Fruit fly (Drosophila melanogaster): ENCODE data around the gene CG1116.

CG1116 gene

DNA sequence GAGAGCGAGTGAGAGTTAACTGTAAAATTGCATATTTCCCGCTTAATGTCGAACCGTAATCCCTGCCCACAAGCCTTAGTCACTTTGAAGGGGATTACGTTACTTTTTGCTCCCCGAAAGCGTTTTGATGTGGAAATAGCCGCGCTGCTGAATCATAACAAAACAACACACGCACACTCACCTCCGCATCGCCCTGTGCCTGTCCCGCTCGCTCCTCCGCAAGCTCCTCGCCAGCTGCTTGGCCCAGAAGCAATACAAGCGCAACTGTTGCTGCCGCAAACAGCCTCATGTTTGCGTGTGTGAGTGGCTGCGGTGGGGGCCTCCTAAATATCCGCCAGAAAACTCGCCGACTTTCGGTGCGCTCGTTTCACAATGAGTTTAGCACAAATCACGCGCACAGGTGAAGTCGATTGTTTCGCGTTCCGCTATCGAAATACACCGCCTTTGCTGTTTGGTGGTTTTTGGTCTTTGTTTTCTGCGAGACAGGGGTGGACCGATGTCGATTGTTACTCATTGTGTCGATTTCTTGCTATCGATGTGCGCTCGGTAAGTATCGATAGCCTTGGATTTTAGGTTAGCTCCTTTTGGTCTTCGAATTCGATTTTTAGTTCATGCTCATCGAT, 31.9 kb downstream of the CG1116 start, which contains the start of gene CtsF (continued):
- TF ChIP-seq CG11560 (tag; IDR thresholded peaks at IDR 0.05), result no peak
- no peak for TF ChIP-seq lola (GFP tag; optimal IDR thresholded peaks at IDR 0.05)
- no peak for TF ChIP-seq Awh (GFP tag; IDR thresholded peaks at IDR 0.05)
- no peak for TF ChIP-seq Hsf (GFP tag; optimal IDR thresholded peaks at IDR 0.05)
- peak; percentile 64 for TF ChIP-seq CG10543 (GFP tag; optimal IDR thresholded peaks at IDR 0.05)
- TF ChIP-seq CG11695 (GFP tag; IDR thresholded peaks at IDR 0.05), result no peak
- no peak for TF ChIP-seq Ravus (GFP tag; IDR thresholded peaks at IDR 0.05)
- peak; percentile 39 for TF ChIP-seq CG9797 (GFP tag; optimal IDR thresholded peaks at IDR 0.05)
- no peak for TF ChIP-seq Hr3 (GFP tag; optimal IDR thresholded peaks at IDR 0.05)
- TF ChIP-seq sqz (GFP tag; optimal IDR thresholded peaks at IDR 0.05), result no peak
- TF ChIP-seq CTCF (GFP tag; optimal IDR thresholded peaks at IDR 0.05), result no peak
- no peak for TF ChIP-seq CG4404 (GFP tag; IDR thresholded peaks at IDR 0.05)
- TF ChIP-seq twi (tag; optimal IDR thresholded peaks at IDR 0.05), result no peak
- peak; percentile 99 for TF ChIP-seq mld (GFP tag; IDR thresholded peaks at IDR 0.05; ENCODE audit: partially characterized antibody)
- TF ChIP-seq CG4820 (GFP tag; optimal IDR thresholded peaks at IDR 0.05), result no peak
- peak in 1 of 3 experiments; percentile 27 for TF ChIP-seq Stat92E (GFP tag; optimal IDR thresholded peaks at IDR 0.05)
- peak; percentile 29; the same call in 1 of the 2 replicates for TF ChIP-seq stc (GFP tag; IDR thresholded peaks at IDR 0.05)
- TF ChIP-seq unpg (GFP tag; optimal IDR thresholded peaks at IDR 0.05), result peak; percentile 3
- no peak for TF ChIP-seq CG13424 (tag; optimal IDR thresholded peaks at IDR 0.05)
- peak; percentile 86 for TF ChIP-seq CG2116 (GFP tag; optimal IDR thresholded peaks at IDR 0.05)
- no peak for TF ChIP-seq CG12942 (GFP tag; optimal IDR thresholded peaks at IDR 0.05)
- TF ChIP-seq CG3847 (GFP tag; IDR thresholded peaks at IDR 0.05), result peak; percentile 34; the same call in 1 of the 2 replicates
- no peak for TF ChIP-seq CG10431 (GFP tag; optimal IDR thresholded peaks at IDR 0.05)
- peak; percentile 14 for TF ChIP-seq dmrt99B (tag; optimal IDR thresholded peaks at IDR 0.05)
- TF ChIP-seq CG13894 (tag; optimal IDR thresholded peaks at IDR 0.05), result peak; percentile 64
- no peak for TF ChIP-seq Doc2 (GFP tag; IDR thresholded peaks at IDR 0.05)
- peak; percentile 53 for TF ChIP-seq abd-A (tag; optimal IDR thresholded peaks at IDR 0.05)
- no peak for TF ChIP-seq CG14965 (GFP tag; optimal IDR thresholded peaks at IDR 0.05; ENCODE audit: borderline replicate concordance)
- peak; percentile 100 for TF ChIP-seq HLH4C (GFP tag; IDR thresholded peaks at IDR 0.05; ENCODE audit: partially characterized antibody)
- TF ChIP-seq CG1603 (tag; optimal IDR thresholded peaks at IDR 0.05), result peak; percentile 48
- TF ChIP-seq ara (GFP tag; IDR thresholded peaks at IDR 0.05), result no peak
- TF ChIP-seq cg (GFP tag; optimal IDR thresholded peaks at IDR 0.05), result peak; percentile 98
- peak; percentile 36; the same call in 1 of the 2 replicates for TF ChIP-seq slbo (GFP tag; IDR thresholded peaks at IDR 0.05)
- TF ChIP-seq gsb (GFP tag; IDR thresholded peaks at IDR 0.05), result no peak
- no peak for TF ChIP-seq CG2875 (GFP tag; optimal IDR thresholded peaks at IDR 0.05)
- no peak for TF ChIP-seq CG1529 (GFP tag; optimal IDR thresholded peaks at IDR 0.05)
- peak in 1 of 2 experiments; percentile 22 for TF ChIP-seq Eip74EF (GFP tag; optimal IDR thresholded peaks at IDR 0.05)
- TF ChIP-seq CG2120 (GFP tag; optimal IDR thresholded peaks at IDR 0.05), result peak; percentile 15
- no peak for TF ChIP-seq yki (optimal IDR thresholded peaks at IDR 0.05)
- no peak for TF ChIP-seq dysf (GFP tag; IDR thresholded peaks at IDR 0.05)
- no peak for TF ChIP-seq pb (GFP tag; optimal IDR thresholded peaks at IDR 0.05)
- no peak for TF ChIP-seq CG11696 (GFP tag; IDR thresholded peaks at IDR 0.05)
- peak; percentile 100 for TF ChIP-seq CG14860 (GFP tag; IDR thresholded peaks at IDR 0.05; ENCODE audit: partially characterized antibody)
- TF ChIP-seq CG4854 (GFP tag; optimal IDR thresholded peaks at IDR 0.05), result no peak
- TF ChIP-seq Hmr (GFP tag; optimal IDR thresholded peaks at IDR 0.05), result peak; percentile 67
- no peak for TF ChIP-seq ttk (GFP tag; IDR thresholded peaks at IDR 0.05)
- no peak for TF ChIP-seq CG10462 (GFP tag; optimal IDR thresholded peaks at IDR 0.05)
- TF ChIP-seq CG4617 (GFP tag; optimal IDR thresholded peaks at IDR 0.05; ENCODE audit: borderline replicate concordance), result peak; percentile 57
- TF ChIP-seq fd64A (GFP tag; optimal IDR thresholded peaks at IDR 0.05), result no peak
- no peak for TF ChIP-seq gt (GFP tag; IDR thresholded peaks at IDR 0.05)
